Worm (Caenorhabditis elegans) whole organism, L3 larva: ENCODE measurements around the gene nhr-120.

Experiments used
- lin-15B ChIP-seq: fragments of 150-350 bp; optimal IDR thresholded peaks from 2 replicates; lab custom pipeline; 2014; ENCODE audit warnings: missing biosample characterization, missing genetic modification characterization
- mdl-1 ChIP-seq: fragments of 150-350 bp; optimal IDR thresholded peaks from 2 replicates; lab custom pipeline; 2014; ENCODE audit warnings: missing biosample characterization, missing genetic modification characterization
- nhr-12 ChIP-seq: fragments of 150-350 bp; optimal IDR thresholded peaks from 2 replicates; lab custom pipeline; 2014; ENCODE audit warnings: missing biosample characterization, missing genetic modification characterization
- nhr-237 ChIP-seq: fragments of 150-350 bp; optimal IDR thresholded peaks from 2 replicates; lab custom pipeline; 2014; ENCODE audit warnings: missing biosample characterization, missing genetic modification characterization
- nhr-76 ChIP-seq: fragments of 150-350 bp; sonication (generic microtip); optimal IDR thresholded peaks from 5 replicates; lab custom pipeline; 2014; ENCODE audit warnings: missing biosample characterization, missing genetic modification characterization
- ztf-11 ChIP-seq: fragments of 150-350 bp; optimal IDR thresholded peaks from 2 replicates; lab custom pipeline; 2014; ENCODE audit warnings: missing biosample characterization, missing genetic modification characterization

- TF ChIP-seq nhr-237 (tag; lab: Kevin White, UChicago) (no peak), mdl-1 (no peak), lin-15B (no peak), nhr-76 (tag; lab: Kevin White, UChicago) (no peak), nhr-12 (no peak), ztf-11 (tag; lab: Kevin White, UChicago) (no peak)
Observed at ce11 chrX:6687345-6687744, 46.9 kb upstream of the nhr-120 start.
